Worm (Caenorhabditis elegans) whole organism, young adult: Measurements from ENCODE around the gene C23G10.1.

Experiments
- B0019.2 ChIP-seq: fragments of 200-800 bp; sonication (Bioruptor generic); conservative IDR thresholded peaks from 2 replicates; pipeline ENCODE4 v1.3.6; 2022; ENCODE audit warnings: missing genetic modification reagents, missing genetic modification characterization, missing compliant biosample characterization
- F33H1.4 ChIP-seq: fragments of 200-800 bp; sonication (Bioruptor generic); IDR thresholded peaks from 2 replicates; pipeline ENCODE4 v1.3.6; 2022; ENCODE audit warnings: missing genetic modification reagents, missing genetic modification characterization, missing compliant biosample characterization
- F39B2.1 ChIP-seq: fragments of 200-800 bp; sonication (Bioruptor generic); IDR thresholded peaks from 2 replicates; pipeline ENCODE4 v1.3.6; 2022; ENCODE audit warnings: missing genetic modification reagents, missing genetic modification characterization, missing compliant biosample characterization
- F49E8.2 ChIP-seq: sonication (generic microtip); optimal IDR thresholded peaks from 3 replicates; lab custom pipeline; 2017; ENCODE audit warnings: missing genetic modification characterization, mild to moderate bottlenecking, missing compliant biosample characterization, antibody characterized with exemption, moderate library complexity; ENCODE audit not compliant: insufficient read depth
- F55B11.4 ChIP-seq: sonication (generic microtip); optimal IDR thresholded peaks from 2 replicates; lab custom pipeline; 2016; ENCODE audit warnings: missing compliant biosample characterization, missing genetic modification characterization, borderline replicate concordance; ENCODE audit not compliant: insufficient read depth
- F57A8.1 ChIP-seq: fragments of 200-800 bp; sonication (Bioruptor generic); optimal IDR thresholded peaks from 2 replicates; lab custom pipeline; 2018; ENCODE audit warnings: mild to moderate bottlenecking, missing genetic modification characterization, moderate library complexity, missing compliant biosample characterization
- F57C9.4 ChIP-seq: sonication (generic microtip); optimal IDR thresholded peaks from 2 replicates; lab custom pipeline; 2017; ENCODE audit warnings: mild to moderate bottlenecking, missing genetic modification characterization, missing compliant biosample characterization
- K11D2.4 ChIP-seq: fragments of 200-800 bp; sonication (Bioruptor generic); IDR thresholded peaks from 2 replicates; pipeline ENCODE4 v1.3.6; 2022; ENCODE audit warnings: missing genetic modification reagents, missing genetic modification characterization, missing compliant biosample characterization
- Y95B8A.8 ChIP-seq: fragments of 200-800 bp; sonication (Bioruptor generic); IDR thresholded peaks from 2 replicates; pipeline ENCODE4 v1.3.6; 2022; ENCODE audit warnings: missing genetic modification reagents, missing genetic modification characterization, missing compliant biosample characterization
- ZK185.1 ChIP-seq: sonication (generic microtip); optimal IDR thresholded peaks from 2 replicates; lab custom pipeline; 2016; ENCODE audit warnings: mild to moderate bottlenecking, missing genetic modification characterization, missing compliant biosample characterization; ENCODE audit not compliant: poor library complexity, severe bottlenecking
- ama-1 ChIP-seq, 3 experiments: fragments of 150-350 bp in 1 of 3; sonication (generic microtip) in 2 of 3; optimal IDR thresholded peaks; 2 replicates each; lab custom pipeline; 2014 to 2018; ENCODE audit warnings: missing biosample characterization in 2 of 3, missing genetic modification characterization in 2 of 3, missing genetic modification reagents in 2 of 3
- aptf-3 ChIP-seq: fragments of 200-800 bp; sonication (Bioruptor generic); IDR thresholded peaks from 2 replicates; pipeline ENCODE4 v1.3.6; 2022; ENCODE audit warnings: missing genetic modification characterization, missing compliant biosample characterization
- atf-7 ChIP-seq: sonication (generic microtip); optimal IDR thresholded peaks from 2 replicates; lab custom pipeline; 2017; ENCODE audit warnings: mild to moderate bottlenecking, missing genetic modification characterization, missing compliant biosample characterization
- attf-5 ChIP-seq: fragments of 200-800 bp; sonication (Bioruptor generic); optimal IDR thresholded peaks from 2 replicates; lab custom pipeline; 2018; ENCODE audit warnings: mild to moderate bottlenecking, missing genetic modification characterization, missing compliant biosample characterization
- bed-1 ChIP-seq: fragments of 200-800 bp; sonication (Bioruptor generic); IDR thresholded peaks from 2 replicates; pipeline ENCODE4 v1.3.6; 2022; ENCODE audit warnings: missing genetic modification reagents, missing genetic modification characterization, missing compliant biosample characterization
- ceh-40 ChIP-seq: fragments of 200-800 bp; sonication (Bioruptor generic); IDR thresholded peaks from 2 replicates; pipeline ENCODE4 v1.3.6; 2022; ENCODE audit warnings: missing genetic modification characterization, missing compliant biosample characterization
- dpl-1 ChIP-seq: fragments of 150-350 bp; optimal IDR thresholded peaks from 2 replicates; lab custom pipeline; 2014; ENCODE audit warnings: missing biosample characterization, missing genetic modification reagents, missing genetic modification characterization
- efl-1 ChIP-seq: fragments of 150-350 bp; optimal IDR thresholded peaks from 2 replicates; lab custom pipeline; 2014; ENCODE audit warnings: missing biosample characterization, missing genetic modification reagents, missing genetic modification characterization
- hlh-12 ChIP-seq: sonication (generic microtip); optimal IDR thresholded peaks from 2 replicates; lab custom pipeline; 2016; ENCODE audit warnings: missing genetic modification characterization, missing compliant biosample characterization
- hlh-26 ChIP-seq: fragments of 200-800 bp; sonication (Bioruptor generic); conservative IDR thresholded peaks from 2 replicates; pipeline ENCODE4 v1.3.6; 2022; ENCODE audit warnings: missing genetic modification reagents, missing genetic modification characterization, missing compliant biosample characterization
- hmg-1.2 ChIP-seq: fragments of 200-800 bp; sonication (Bioruptor generic); IDR thresholded peaks from 2 replicates; pipeline ENCODE4 v1.3.6; 2022; ENCODE audit warnings: missing genetic modification reagents, missing genetic modification characterization, missing compliant biosample characterization
- hrde-1 ChIP-seq: sonication (generic microtip); optimal IDR thresholded peaks from 2 replicates; lab custom pipeline; 2016; ENCODE audit warnings: missing genetic modification characterization, mild to moderate bottlenecking, missing compliant biosample characterization, moderate library complexity, missing genotype, missing genetic modification reagents, borderline replicate concordance
- lin-35 ChIP-seq, 3 experiments: fragments of 150-350 bp in 2 of 3; sonication (generic microtip) in 1 of 3; optimal IDR thresholded peaks; 2 replicates each; lab custom pipeline; 2014 to 2018; ENCODE audit warnings: missing biosample characterization in 3 of 3, missing genetic modification characterization in 3 of 3, missing genetic modification reagents in 3 of 3
- madf-10 ChIP-seq: sonication (generic microtip); optimal IDR thresholded peaks from 2 replicates; lab custom pipeline; 2016; ENCODE audit warnings: mild to moderate bottlenecking, missing genetic modification characterization, missing compliant biosample characterization
- mcd-1 ChIP-seq: fragments of 200-800 bp; sonication (Bioruptor generic); IDR thresholded peaks from 2 replicates; pipeline ENCODE4 v1.3.6; 2022; ENCODE audit warnings: missing genetic modification reagents, missing genetic modification characterization, missing compliant biosample characterization
- mxl-1 ChIP-seq: sonication (generic microtip); optimal IDR thresholded peaks from 2 replicates; lab custom pipeline; 2016; ENCODE audit warnings: missing genetic modification characterization, missing compliant biosample characterization
- nfya-2 ChIP-seq: fragments of 200-800 bp; sonication (Bioruptor generic); IDR thresholded peaks from 2 replicates; pipeline ENCODE4 v1.3.6; 2022; ENCODE audit warnings: missing genetic modification reagents, missing genetic modification characterization, missing compliant biosample characterization
- nfyb-1 ChIP-seq: fragments of 200-800 bp; sonication (Bioruptor generic); IDR thresholded peaks from 2 replicates; pipeline ENCODE4 v1.3.6; 2022; ENCODE audit warnings: missing genetic modification reagents, missing genetic modification characterization, missing compliant biosample characterization
- nhr-179 ChIP-seq: sonication (generic microtip); optimal IDR thresholded peaks from 2 replicates; lab custom pipeline; 2016; ENCODE audit warnings: mild to moderate bottlenecking, missing genetic modification characterization, missing compliant biosample characterization
- nhr-27 ChIP-seq: fragments of 200-800 bp; sonication (Bioruptor generic); optimal IDR thresholded peaks from 2 replicates; lab custom pipeline; 2018; ENCODE audit warnings: mild to moderate bottlenecking, missing genetic modification characterization, moderate library complexity, missing compliant biosample characterization
- nhr-80 ChIP-seq: sonication (generic microtip); optimal IDR thresholded peaks from 2 replicates; lab custom pipeline; 2016; ENCODE audit warnings: missing genetic modification characterization, missing compliant biosample characterization
- nhr-90 ChIP-seq: sonication (generic microtip); optimal IDR thresholded peaks from 2 replicates; lab custom pipeline; 2016; ENCODE audit warnings: missing genotype, mild to moderate bottlenecking, missing genetic modification characterization, missing compliant biosample characterization
- pbrm-1 ChIP-seq: fragments of 200-800 bp; sonication (Bioruptor generic); IDR thresholded peaks from 2 replicates; pipeline ENCODE4 v1.3.6; 2022; ENCODE audit warnings: missing genetic modification reagents, missing genetic modification characterization, missing compliant biosample characterization
- pha-4 ChIP-seq: fragments of 150-350 bp; sonication (generic microtip); optimal IDR thresholded peaks from 2 replicates; lab custom pipeline; 2014; ENCODE audit warnings: missing biosample characterization, missing genetic modification reagents, missing genetic modification characterization
- repo-1 ChIP-seq: sonication (generic microtip); optimal IDR thresholded peaks from 2 replicates; lab custom pipeline; 2017; ENCODE audit warnings: mild to moderate bottlenecking, missing genetic modification characterization, missing compliant biosample characterization
- rpc-1 ChIP-seq, 2 experiments: fragments of 150-350 bp in 1 of 2; sonication (generic microtip) in 1 of 2; optimal IDR thresholded peaks; 2 replicates each; lab custom pipeline; 2014 to 2018; ENCODE audit warnings: missing biosample characterization in 1 of 2, missing genetic modification characterization in 1 of 2, missing genetic modification reagents in 1 of 2, missing genotype in 1 of 2
- sea-2 ChIP-seq: fragments of 200-800 bp; sonication (Bioruptor generic); IDR thresholded peaks from 2 replicates; pipeline ENCODE4 v1.3.6; 2022; ENCODE audit warnings: missing genetic modification characterization, missing compliant biosample characterization
- tbp1 ChIP-seq: fragments of 200-800 bp; sonication (Bioruptor generic); optimal IDR thresholded peaks from 2 replicates; lab custom pipeline; 2018; ENCODE audit warnings: mild to moderate bottlenecking, missing genetic modification characterization, missing compliant biosample characterization
- unc-130 ChIP-seq: sonication (generic microtip); optimal IDR thresholded peaks from 2 replicates; lab custom pipeline; 2016; ENCODE audit warnings: missing genetic modification reagents, missing genetic modification characterization, missing compliant biosample characterization
- unc-62 ChIP-seq: fragments of 150-350 bp; optimal IDR thresholded peaks from 2 replicates; lab custom pipeline; 2014; ENCODE audit warnings: missing biosample characterization, missing genetic modification reagents, missing genetic modification characterization
- ztf-18 ChIP-seq: sonication (generic microtip); optimal IDR thresholded peaks from 2 replicates; lab custom pipeline; 2016; ENCODE audit warnings: missing genotype, mild to moderate bottlenecking, missing genetic modification characterization, missing compliant biosample characterization
- ztf-3 ChIP-seq: fragments of 200-800 bp; sonication (Bioruptor generic); optimal IDR thresholded peaks from 2 replicates; lab custom pipeline; 2018; ENCODE audit warnings: mild to moderate bottlenecking, missing genetic modification characterization, missing compliant biosample characterization

The C23G10.1 gene

DNA sequence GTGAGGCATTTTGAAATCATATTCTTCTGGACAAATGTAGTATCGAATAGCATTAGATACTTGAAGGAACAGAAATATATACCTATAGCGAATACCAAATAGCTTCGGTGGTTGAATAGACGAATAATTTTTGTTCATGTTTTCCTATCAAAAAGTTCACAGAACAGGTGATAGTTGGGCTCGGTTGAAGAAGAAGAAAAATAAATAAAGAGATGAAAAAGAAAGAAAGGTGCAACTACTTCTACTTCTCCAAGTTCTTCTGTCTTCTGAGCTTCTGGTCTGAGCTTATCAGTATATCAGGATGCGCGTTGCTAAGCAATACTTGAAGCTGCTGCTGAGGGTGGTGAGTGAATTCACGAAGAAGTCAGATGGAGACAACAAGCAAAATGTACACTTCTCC, 4.8 kb downstream of the C23G10.1 start, which contains the start of gene C23G10.10:
TSS of gene C23G10.10 (minus strand) at position 101 of the 400 bp plus-strand sequence.
- TF ChIP-seq hlh-26 (GFP tag; lab: Robert Waterston, UW) (no peak), nfyb-1 (GFP tag; lab: Robert Waterston, UW) (no peak), ama-1 (optimal IDR thresholded peaks at IDR 0.05; lab: Kevin White, UChicago) (no peak), ama-1 (GFP tag; optimal IDR thresholded peaks at IDR 0.05; lab: Kevin White, UChicago) (no peak), mxl-1 (tag; lab: Kevin White, UChicago) (no peak), hrde-1 (tag; lab: Kevin White, UChicago) (no peak), atf-7 (tag; lab: Kevin White, UChicago) (no peak), nhr-80 (tag; lab: Kevin White, UChicago) (no peak), rpc-1 (optimal IDR thresholded peaks at IDR 0.05; lab: Kevin White, UChicago) (no peak), rpc-1 (tag; optimal IDR thresholded peaks at IDR 0.05; lab: Kevin White, UChicago) (no peak), efl-1 (GFP tag; lab: Kevin White, UChicago) (no peak), mcd-1 (GFP tag; lab: Robert Waterston, UW) (no peak), F55B11.4 (tag; lab: Kevin White, UChicago) (no peak), tbp1 (GFP tag; lab: Kevin White, UChicago) (no peak), F49E8.2 (tag; lab: Kevin White, UChicago) (no peak), repo-1 (no peak), nhr-27 (tag; lab: Kevin White, UChicago) (no peak), F57C9.4 (no peak)

DNA sequence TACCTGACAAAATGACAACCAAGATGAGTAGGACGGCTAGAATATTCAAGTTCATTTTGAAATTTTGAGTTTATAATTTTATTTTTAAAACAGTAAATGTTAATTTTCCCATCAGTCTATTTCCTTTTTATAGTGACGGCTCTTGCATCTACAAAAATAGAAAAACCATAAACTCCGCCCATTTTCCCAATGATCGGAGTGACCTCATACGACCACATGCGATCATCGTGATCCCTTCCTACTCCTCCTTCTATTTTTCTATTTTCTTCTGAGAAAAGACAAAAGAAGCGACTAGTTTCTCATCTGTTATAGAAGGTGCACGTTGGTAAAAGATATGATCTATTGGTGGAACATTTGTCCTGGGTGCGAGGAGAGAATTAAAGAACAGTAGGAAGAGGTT, 6.4 kb downstream of the C23G10.1 start, which contains the start of gene C23G10.11:
TSS of gene C23G10.11 (minus strand) at position 101 of the 400 bp plus-strand sequence.
- TF ChIP-seq ceh-40 (GFP tag; lab: Robert Waterston, UW) (no peak), ztf-3 (GFP tag; lab: Kevin White, UChicago) (no peak), K11D2.4 (GFP tag; lab: Robert Waterston, UW) (no peak)

DNA sequence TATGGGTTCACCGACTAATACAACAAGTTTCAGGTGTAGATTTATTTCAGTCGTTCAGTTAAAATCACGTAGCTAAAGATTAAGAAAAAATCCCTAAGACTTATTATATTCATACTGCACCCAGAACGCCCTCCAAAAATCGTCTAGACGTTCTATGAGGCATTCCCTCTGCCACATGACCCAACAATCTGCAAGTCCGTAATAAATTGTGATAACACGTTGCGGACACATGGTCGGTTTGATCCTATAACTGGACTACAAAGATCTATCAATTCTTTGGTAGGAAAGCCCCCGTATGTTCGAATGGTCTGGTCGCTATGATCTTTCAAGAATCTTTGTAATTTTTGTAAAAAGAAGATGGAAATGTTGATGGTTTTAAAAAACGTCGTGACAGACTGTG, 6.9 kb downstream of the C23G10.1 start:
- TF ChIP-seq nhr-27 (tag; lab: Kevin White, UChicago) (no peak), atf-7 (tag; lab: Kevin White, UChicago) (no peak), unc-62 (GFP tag; lab: Kevin White, UChicago) (no peak), F57C9.4 (no peak), hmg-1.2 (no peak), F57A8.1 (GFP tag; lab: Kevin White, UChicago) (no peak), pha-4 (tag; lab: Kevin White, UChicago) (no peak), F33H1.4 (GFP tag; lab: Robert Waterston, UW) (no peak), ZK185.1 (tag; lab: Kevin White, UChicago) (no peak), F39B2.1 (no peak), unc-130 (GFP tag; lab: Kevin White, UChicago) (no peak)
- TF ChIP-seq, all 124 proteins: peak for 0

DNA sequence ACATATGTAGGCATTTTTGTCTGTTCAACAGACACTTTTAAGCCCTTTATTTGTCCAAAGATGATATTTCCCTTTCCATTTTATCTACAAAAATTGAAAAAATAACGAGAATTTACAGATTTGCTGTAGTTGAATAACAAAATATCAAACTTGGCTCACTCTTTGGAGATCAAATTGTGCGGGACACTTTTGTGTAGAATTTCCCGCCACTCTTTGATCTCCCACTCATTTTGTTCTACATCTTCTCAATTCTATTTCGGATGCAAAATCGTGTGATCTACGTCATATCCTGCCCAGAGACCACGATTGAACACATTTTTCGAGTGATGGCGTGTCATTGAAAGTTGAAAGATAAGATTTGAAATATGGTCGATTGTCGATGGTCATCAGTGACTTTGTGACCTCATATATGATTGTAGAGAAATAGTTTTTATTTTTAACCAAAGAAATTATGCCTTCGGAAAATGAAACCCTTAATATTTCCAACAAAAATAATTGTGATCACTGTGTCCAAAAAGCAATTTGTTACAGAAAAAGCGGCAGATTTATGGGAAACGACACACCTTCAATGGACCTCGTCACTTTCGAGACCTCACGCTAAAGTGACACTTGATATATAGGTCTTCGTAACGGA, 7.9 kb downstream of the C23G10.1 start, which contains the start of gene hot-4:
TSS of gene hot-4 (plus strand) at position 584 of the 634 bp plus-strand sequence.
- TF ChIP-seq ztf-18 (tag; lab: Kevin White, UChicago) (no peak), pbrm-1 (GFP tag; lab: Robert Waterston, UW) (no peak), B0019.2 (GFP tag; lab: Robert Waterston, UW) (no peak), lin-35 (GFP tag; optimal IDR thresholded peaks at IDR 0.05; lab: Kevin White, UChicago) (no peak), bed-1 (GFP tag; lab: Robert Waterston, UW) (no peak), hlh-12 (tag; lab: Kevin White, UChicago) (no peak), efl-1 (GFP tag; lab: Kevin White, UChicago) (peak; percentile 66), F33H1.4 (GFP tag; lab: Robert Waterston, UW) (peak; percentile 18; the same call in 1 of the 2 replicates), nhr-90 (no peak), repo-1 (no peak), aptf-3 (no peak), madf-10 (tag; lab: Kevin White, UChicago) (no peak), Y95B8A.8 (no peak), sea-2 (GFP tag; lab: Robert Waterston, UW) (no peak), nfya-2 (GFP tag; lab: Robert Waterston, UW) (no peak), nhr-179 (no peak), dpl-1 (GFP tag; lab: Kevin White, UChicago) (peak; percentile 19), attf-5 (no peak), ceh-40 (GFP tag; lab: Robert Waterston, UW) (no peak)
